Worm (Caenorhabditis elegans) whole organism, L4 larva: Measurements from ENCODE around the gene vps-15.
A peak's percentile ranks its signal among the peaks of the same experiment; 100 is the strongest.

Source experiments
- D1046.2 ChIP-seq: fragments of 200-800 bp; sonication (Bioruptor generic); IDR thresholded peaks from 2 replicates; pipeline ENCODE4 v1.3.6; 2022; ENCODE audit warnings: missing genetic modification characterization, missing compliant biosample characterization
- F10B5.3 ChIP-seq: sonication (generic microtip); optimal IDR thresholded peaks from 2 replicates; lab custom pipeline; 2016; ENCODE audit warnings: mild to moderate bottlenecking, missing genetic modification characterization, missing compliant biosample characterization
- F26F4.8 ChIP-seq: fragments of 200-800 bp; sonication (Bioruptor generic); conservative IDR thresholded peaks from 2 replicates; pipeline ENCODE4 v1.3.6; 2022; ENCODE audit warnings: missing genetic modification characterization, missing compliant biosample characterization
- T20F7.1 ChIP-seq: fragments of 200-800 bp; sonication (Bioruptor generic); optimal IDR thresholded peaks from 2 replicates; lab custom pipeline; 2018; ENCODE audit warnings: mild to moderate bottlenecking, missing genetic modification characterization, missing compliant biosample characterization
- T26A8.4 ChIP-seq: fragments of 200-800 bp; sonication (Bioruptor generic); IDR thresholded peaks from 2 replicates; pipeline ENCODE4 v1.3.6; 2022; ENCODE audit warnings: missing genetic modification characterization, missing compliant biosample characterization
- Y105C5A.15 ChIP-seq: fragments of 200-800 bp; sonication (Bioruptor generic); IDR thresholded peaks from 2 replicates; pipeline ENCODE4 v1.3.6; 2022; ENCODE audit warnings: missing genetic modification characterization, missing compliant biosample characterization
- ZK546.5 ChIP-seq, 2 experiments: sonication (generic microtip); optimal IDR thresholded peaks; 2 replicates each; lab custom pipeline; 2017; ENCODE audit warnings: missing biosample characterization in 2 of 2, missing genetic modification characterization in 2 of 2
- aly-2 ChIP-seq: sonication (generic microtip); optimal IDR thresholded peaks from 2 replicates; lab custom pipeline; 2018; ENCODE audit warnings: missing biosample characterization, missing genetic modification characterization
- ama-1 ChIP-seq: fragments of 150-350 bp; optimal IDR thresholded peaks from 2 replicates; lab custom pipeline; 2014; ENCODE audit warnings: inconsistent platforms, mixed read lengths
- ceh-32 ChIP-seq: sonication (generic microtip); optimal IDR thresholded peaks from 2 replicates; lab custom pipeline; 2016; ENCODE audit warnings: mild to moderate bottlenecking, missing genetic modification characterization, missing compliant biosample characterization; ENCODE audit not compliant: poor library complexity
- ceh-44 ChIP-seq: fragments of 200-800 bp; sonication (Bioruptor generic); IDR thresholded peaks from 2 replicates; pipeline ENCODE4 v1.3.6; 2022; ENCODE audit warnings: missing genetic modification reagents, missing genetic modification characterization, missing compliant biosample characterization
- ceh-82 ChIP-seq: sonication (generic microtip); optimal IDR thresholded peaks from 2 replicates; lab custom pipeline; 2017; ENCODE audit warnings: missing biosample characterization, missing genetic modification characterization
- ctbp-1 ChIP-seq: fragments of 200-800 bp; sonication (Bioruptor generic); IDR thresholded peaks from 2 replicates; pipeline ENCODE4 v1.3.6; 2022; ENCODE audit warnings: missing genetic modification reagents, missing genetic modification characterization, missing compliant biosample characterization
- daf-12 ChIP-seq: fragments of 150-350 bp; optimal IDR thresholded peaks from 2 replicates; lab custom pipeline; 2014; ENCODE audit warnings: missing biosample characterization, missing genetic modification reagents, missing genetic modification characterization
- dmd-8 ChIP-seq: fragments of 200-800 bp; sonication (Bioruptor generic); IDR thresholded peaks from 2 replicates; pipeline ENCODE4 v1.3.6; 2022; ENCODE audit warnings: missing genetic modification characterization, missing compliant biosample characterization
- dpl-1 ChIP-seq: fragments of 150-350 bp; optimal IDR thresholded peaks from 2 replicates; lab custom pipeline; 2014; ENCODE audit warnings: missing biosample characterization, missing genetic modification reagents, missing genetic modification characterization
- duxl-1 ChIP-seq: sonication (generic microtip); optimal IDR thresholded peaks from 2 replicates; lab custom pipeline; 2016; ENCODE audit warnings: mild to moderate bottlenecking, missing genetic modification characterization, moderate library complexity, missing compliant biosample characterization; ENCODE audit not compliant: poor library complexity
- egl-27 ChIP-seq: sonication (generic microtip); optimal IDR thresholded peaks from 3 replicates; lab custom pipeline; 2017; ENCODE audit warnings: missing biosample characterization, missing genetic modification reagents, missing genetic modification characterization
- egl-43 ChIP-seq: fragments of 200-800 bp; sonication (Bioruptor generic); IDR thresholded peaks from 2 replicates; pipeline ENCODE4 v1.3.6; 2022; ENCODE audit warnings: missing genetic modification reagents, missing genetic modification characterization, missing compliant biosample characterization
- gei-8 ChIP-seq: fragments of 200-800 bp; sonication (Bioruptor generic); optimal IDR thresholded peaks from 2 replicates; lab custom pipeline; 2018; ENCODE audit warnings: mild to moderate bottlenecking, missing genetic modification characterization, missing compliant biosample characterization
- lin-15B ChIP-seq: fragments of 150-350 bp; sonication (generic microtip); optimal IDR thresholded peaks from 3 replicates; lab custom pipeline; 2014; ENCODE audit warnings: missing biosample characterization, missing genetic modification characterization
- lir-3 ChIP-seq: sonication (generic microtip); optimal IDR thresholded peaks from 2 replicates; lab custom pipeline; 2016; ENCODE audit warnings: mild to moderate bottlenecking, missing genetic modification characterization, missing compliant biosample characterization
- mep-1 ChIP-seq: fragments of 150-350 bp; sonication (generic microtip); optimal IDR thresholded peaks from 3 replicates; lab custom pipeline; 2014; ENCODE audit warnings: missing biosample characterization, missing genetic modification characterization
- mes-2 ChIP-seq: sonication (generic microtip); optimal IDR thresholded peaks from 2 replicates; lab custom pipeline; 2016; ENCODE audit warnings: missing genotype, mild to moderate bottlenecking, missing genetic modification characterization, missing compliant biosample characterization; ENCODE audit not compliant: poor library complexity, severe bottlenecking
- nhr-102 ChIP-seq: sonication (generic microtip); optimal IDR thresholded peaks from 2 replicates; lab custom pipeline; 2016; ENCODE audit warnings: mild to moderate bottlenecking, missing genetic modification characterization, moderate library complexity, missing compliant biosample characterization
- nhr-11 ChIP-seq: fragments of 150-350 bp; optimal IDR thresholded peaks from 2 replicates; lab custom pipeline; 2014; ENCODE audit warnings: missing biosample characterization, missing genetic modification characterization
- nhr-111 ChIP-seq: fragments of 200-800 bp; sonication (Bioruptor generic); optimal IDR thresholded peaks from 2 replicates; lab custom pipeline; 2018; ENCODE audit warnings: mild to moderate bottlenecking, missing genetic modification characterization, missing compliant biosample characterization
- nhr-237 ChIP-seq: sonication (generic microtip); optimal IDR thresholded peaks from 2 replicates; lab custom pipeline; 2017; ENCODE audit warnings: missing biosample characterization, missing genetic modification characterization
- nhr-42 ChIP-seq: fragments of 200-800 bp; sonication (Bioruptor generic); IDR thresholded peaks from 2 replicates; pipeline ENCODE4 v1.3.6; 2022; ENCODE audit warnings: missing genetic modification characterization, missing compliant biosample characterization
- nhr-48 ChIP-seq: sonication (generic microtip); optimal IDR thresholded peaks from 2 replicates; lab custom pipeline; 2016; ENCODE audit warnings: mild to moderate bottlenecking, missing genetic modification characterization, missing compliant biosample characterization
- php-3 ChIP-seq: fragments of 200-800 bp; sonication (Bioruptor generic); IDR thresholded peaks from 2 replicates; pipeline ENCODE4 v1.3.6; 2022; ENCODE audit warnings: missing genetic modification reagents, missing genetic modification characterization, missing compliant biosample characterization
- rbr-2 ChIP-seq: sonication (generic microtip); optimal IDR thresholded peaks from 2 replicates; lab custom pipeline; 2016; ENCODE audit warnings: missing genotype, missing genetic modification characterization, missing compliant biosample characterization
- saeg-2 ChIP-seq: fragments of 200-800 bp; sonication (Bioruptor generic); IDR thresholded peaks from 2 replicates; pipeline ENCODE4 v1.3.6; 2022; ENCODE audit warnings: missing genetic modification reagents, missing genetic modification characterization, missing compliant biosample characterization
- sdz-12 ChIP-seq: fragments of 200-800 bp; sonication (Bioruptor generic); optimal IDR thresholded peaks from 2 replicates; lab custom pipeline; 2018; ENCODE audit warnings: mild to moderate bottlenecking, missing genetic modification characterization, missing compliant biosample characterization
- set-16 ChIP-seq: fragments of 200-800 bp; sonication (Bioruptor generic); IDR thresholded peaks from 2 replicates; pipeline ENCODE4 v1.3.6; 2022; ENCODE audit warnings: missing genetic modification reagents, missing genetic modification characterization, missing compliant biosample characterization
- skn-1 ChIP-seq: fragments of 150-350 bp; optimal IDR thresholded peaks from 2 replicates; lab custom pipeline; 2014; ENCODE audit warnings: missing biosample characterization, missing genetic modification characterization
- snpc-1.2 ChIP-seq: fragments of 200-800 bp; sonication (Bioruptor generic); IDR thresholded peaks from 2 replicates; pipeline ENCODE4 v1.3.6; 2022; ENCODE audit warnings: missing genetic modification reagents, missing genetic modification characterization, missing compliant biosample characterization
- spr-1 ChIP-seq: sonication (generic microtip); optimal IDR thresholded peaks from 2 replicates; lab custom pipeline; 2016; ENCODE audit warnings: mild to moderate bottlenecking, missing genetic modification characterization, missing compliant biosample characterization
- tag-97 ChIP-seq: fragments of 200-800 bp; sonication (Bioruptor generic); IDR thresholded peaks from 2 replicates; pipeline ENCODE4 v1.3.6; 2022; ENCODE audit warnings: missing genetic modification characterization, missing compliant biosample characterization
- tra-1 ChIP-seq: fragments of 200-800 bp; sonication (Bioruptor generic); IDR thresholded peaks from 2 replicates; pipeline ENCODE4 v1.3.6; 2022; ENCODE audit warnings: missing genetic modification reagents, missing genetic modification characterization, missing compliant biosample characterization
- unc-62 ChIP-seq, 3 experiments: fragments of 150-350 bp in 1 of 3; sonication (generic microtip); optimal IDR thresholded peaks in 2 of 3; peaks in 1 of 3; 1 replicate in 1 of 3; 2 replicates in 2 of 3; lab custom pipeline; 2014 to 2017; ENCODE audit warnings: missing biosample characterization in 3 of 3, missing genetic modification characterization in 3 of 3, missing genetic modification reagents in 3 of 3, missing genotype in 1 of 3
- zip-2 ChIP-seq: fragments of 150-350 bp; optimal IDR thresholded peaks from 2 replicates; lab custom pipeline; 2014; ENCODE audit warnings: missing biosample characterization, missing genetic modification characterization

The vps-15 gene

DNA sequence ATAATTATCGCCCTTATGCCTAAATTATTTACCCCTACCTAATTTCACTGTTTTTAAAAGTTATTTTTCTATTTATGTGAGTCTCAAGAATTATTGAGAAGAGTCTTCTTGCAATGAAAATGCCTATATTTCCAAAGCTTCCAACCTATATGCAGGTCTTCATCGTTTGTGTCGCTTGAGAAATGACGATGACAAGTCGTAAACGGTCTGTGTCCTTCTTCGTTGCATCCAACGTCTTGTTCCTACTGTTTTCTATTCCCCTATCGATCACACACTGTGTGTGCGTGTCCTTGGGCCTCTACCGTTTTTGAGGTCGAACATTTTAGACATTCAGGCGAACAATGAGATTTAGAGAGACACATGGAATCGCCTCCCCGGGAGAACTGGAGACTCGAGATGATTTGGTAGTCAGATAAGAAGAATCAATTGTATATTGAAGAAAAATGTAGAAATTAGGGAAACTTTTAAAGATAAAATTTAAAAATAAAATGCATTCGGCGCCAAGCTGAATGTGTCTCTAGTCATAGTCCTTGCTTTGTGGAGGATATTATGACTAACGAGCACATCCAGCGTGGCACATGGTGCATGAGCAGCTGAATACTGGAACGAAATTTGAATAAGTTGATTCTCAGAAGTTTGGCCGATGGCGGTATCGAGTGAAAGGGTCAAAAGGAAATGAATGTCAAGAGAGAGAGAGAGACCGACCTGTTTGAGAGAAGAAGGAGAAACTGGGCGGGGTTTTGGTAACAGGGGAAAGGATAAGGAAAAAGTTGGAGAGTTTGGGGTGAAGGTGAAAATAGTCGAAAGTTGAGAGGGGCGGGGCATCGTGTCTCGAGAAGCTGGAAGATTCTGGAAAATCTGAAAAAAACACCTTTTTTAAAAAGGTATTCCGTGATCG lies 34.9 kb downstream of the vps-15 start (continued):
- no peak for TF ChIP-seq F26F4.8 (GFP tag; lab: Robert Waterston, UW)
- TF ChIP-seq sdz-12 (GFP tag; lab: Kevin White, UChicago), result no peak
- TF ChIP-seq rbr-2 (tag; lab: Kevin White, UChicago), result no peak
- peak in 1 of 2 experiments; percentile 60 for TF ChIP-seq unc-62 (GFP tag; optimal IDR thresholded peaks at IDR 0.05 in 1 of 2; lab: Kevin White, UChicago)
- no peak for TF ChIP-seq unc-62 (tag; optimal IDR thresholded peaks at IDR 0.05; lab: Kevin White, UChicago)
- TF ChIP-seq gei-8 (GFP tag; lab: Kevin White, UChicago), result no peak
- TF ChIP-seq F10B5.3 (tag; lab: Kevin White, UChicago), result no peak
- TF ChIP-seq T26A8.4 (GFP tag; lab: Robert Waterston, UW), result no peak
- TF ChIP-seq lin-15B (tag; lab: Kevin White, UChicago), result no peak
- no peak for TF ChIP-seq nhr-237 (tag; lab: Kevin White, UChicago)
- TF ChIP-seq egl-43 (GFP tag; lab: Robert Waterston, UW), result no peak

DNA sequence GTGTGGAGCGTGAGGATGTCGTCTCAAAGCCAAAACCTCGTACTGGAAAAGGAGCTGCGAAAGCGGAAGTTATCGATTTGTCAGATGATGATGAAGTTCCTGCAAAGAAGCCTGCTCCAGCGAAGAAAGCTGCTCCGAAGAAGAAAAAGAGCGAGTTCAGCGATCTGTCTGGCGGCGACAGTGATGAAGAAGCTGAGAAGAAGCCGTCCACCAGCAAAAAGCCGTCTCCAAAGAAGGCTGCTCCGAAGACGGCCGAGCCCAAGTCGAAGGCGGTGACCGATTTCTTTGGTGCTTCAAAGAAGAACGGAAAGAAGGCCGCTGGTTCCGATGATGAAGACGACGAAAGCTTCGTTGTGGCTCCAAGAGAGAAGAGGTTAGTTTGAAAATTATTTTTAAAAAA lies 35.9 kb downstream of the vps-15 start:
- TF ChIP-seq unc-62 (GFP tag; optimal IDR thresholded peaks at IDR 0.05 in 1 of 2; lab: Kevin White, UChicago), result peak in 1 of 2 experiments; percentile 22
- TF ChIP-seq unc-62 (tag; optimal IDR thresholded peaks at IDR 0.05; lab: Kevin White, UChicago), result no peak
- TF ChIP-seq sdz-12 (GFP tag; lab: Kevin White, UChicago), result no peak
- TF ChIP-seq aly-2 (tag; lab: Kevin White, UChicago), result peak; percentile 88
- no peak for TF ChIP-seq dpl-1 (GFP tag; lab: Kevin White, UChicago)
- TF ChIP-seq egl-27 (tag; lab: Kevin White, UChicago), result no peak
- TF ChIP-seq nhr-102, result no peak
- peak; percentile 80 for TF ChIP-seq set-16 (GFP tag; lab: Robert Waterston, UW)
- TF ChIP-seq egl-43 (GFP tag; lab: Robert Waterston, UW), result no peak
- 0 out of 2 replicates have a peak, but pooled peaks have one; percentile 8 for TF ChIP-seq tra-1

DNA sequence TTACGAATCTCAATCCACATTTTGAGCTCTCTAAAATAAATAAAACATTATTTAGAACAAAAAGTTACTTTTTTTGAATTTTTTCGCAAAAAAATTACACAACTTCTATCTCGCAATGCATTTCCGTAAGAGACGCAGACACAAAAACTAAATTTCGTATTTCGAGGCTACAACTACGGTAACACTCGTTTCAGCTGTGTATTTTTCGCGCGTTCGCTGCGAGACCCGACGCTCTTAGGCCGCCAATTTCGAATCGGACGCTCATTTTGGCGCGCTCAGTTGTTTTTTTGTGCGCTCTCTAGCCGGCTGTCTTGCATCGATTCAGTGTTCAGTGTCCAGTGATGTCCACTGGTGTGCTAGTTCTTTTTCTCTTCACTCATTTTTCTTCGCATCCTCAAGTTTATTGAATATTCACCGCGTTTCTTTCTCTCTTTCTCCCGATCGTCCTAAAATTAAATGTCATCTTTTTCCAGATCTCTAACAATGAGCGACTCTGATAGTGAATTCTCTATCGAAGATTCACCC lies 40.9 kb downstream of the vps-15 start, which contains the start of the genes npp-3 and top-2:
Gene npp-3, minus strand, starts transcription at position 115 of the 525 bp plus-strand sequence.
Gene top-2, plus strand, starts transcription at position 475 of the 525 bp plus-strand sequence.
- no peak for TF ChIP-seq ceh-32 (tag; lab: Kevin White, UChicago)
- TF ChIP-seq nhr-48 (tag; lab: Kevin White, UChicago), result peak; percentile 70
- peak in 1 of 2 experiments; percentile 4 for TF ChIP-seq ZK546.5 (tag; optimal IDR thresholded peaks at IDR 0.05; lab: Kevin White, UChicago)
- peak; percentile 57 for TF ChIP-seq lir-3 (tag; lab: Kevin White, UChicago)
- TF ChIP-seq mes-2 (tag; lab: Kevin White, UChicago), result peak; percentile 94
- peak; percentile 74; the same call in 1 of the 2 replicates for TF ChIP-seq nhr-42 (GFP tag; lab: Robert Waterston, UW)
- no peak for TF ChIP-seq aly-2 (tag; lab: Kevin White, UChicago)
- no peak for TF ChIP-seq Y105C5A.15
- TF ChIP-seq sdz-12 (GFP tag; lab: Kevin White, UChicago), result no peak
- peak in 1 of 2 experiments; percentile 99 for TF ChIP-seq unc-62 (GFP tag; optimal IDR thresholded peaks at IDR 0.05 in 1 of 2; lab: Kevin White, UChicago)
- no peak for TF ChIP-seq unc-62 (tag; optimal IDR thresholded peaks at IDR 0.05; lab: Kevin White, UChicago)
- peak; percentile 87 for TF ChIP-seq ctbp-1
- peak; percentile 99 for TF ChIP-seq nhr-11 (tag; lab: Kevin White, UChicago)
- peak; percentile 57; the same call in 1 of the 2 replicates for TF ChIP-seq ceh-44
- 0 out of 2 replicates have a peak, but pooled peaks have one; percentile 10 for TF ChIP-seq php-3 (GFP tag; lab: Robert Waterston, UW)
- TF ChIP-seq mep-1 (tag; lab: Kevin White, UChicago), result peak; percentile 97
- no peak for TF ChIP-seq T20F7.1 (GFP tag; lab: Kevin White, UChicago)
- no peak for TF ChIP-seq nhr-111
- peak; percentile 76 for TF ChIP-seq saeg-2 (GFP tag; lab: Robert Waterston, UW)
- TF ChIP-seq zip-2 (tag; lab: Kevin White, UChicago), result peak; percentile 64
- peak; percentile 89 for TF ChIP-seq T26A8.4 (GFP tag; lab: Robert Waterston, UW)
- no peak for TF ChIP-seq tag-97 (GFP tag; lab: Robert Waterston, UW)
- no peak for TF ChIP-seq skn-1 (tag; lab: Kevin White, UChicago)
- peak; percentile 83 for TF ChIP-seq spr-1 (tag; lab: Kevin White, UChicago)
- peak; percentile 78 for TF ChIP-seq ama-1 (lab: Kevin White, UChicago)
- peak; percentile 85 for TF ChIP-seq duxl-1 (tag; lab: Kevin White, UChicago)
- peak; percentile 72 for TF ChIP-seq snpc-1.2 (GFP tag; lab: Robert Waterston, UW)
- peak; percentile 100 for TF ChIP-seq D1046.2 (GFP tag; lab: Robert Waterston, UW)
- no peak for TF ChIP-seq gei-8 (GFP tag; lab: Kevin White, UChicago)
- no peak for TF ChIP-seq daf-12 (tag; lab: Kevin White, UChicago)
- no peak for TF ChIP-seq ceh-82 (tag; lab: Kevin White, UChicago)
- no peak for TF ChIP-seq dmd-8 (GFP tag; lab: Robert Waterston, UW)
